Worm (Caenorhabditis elegans): ENCODE data around the gene T22B2.3.

- TF ChIP-seq unc-62 (GFP tag; optimal IDR thresholded peaks at IDR 0.05) (no peak), C17E4.6 (GFP tag; IDR thresholded peaks at IDR 0.05) (no peak), ama-1 (optimal IDR thresholded peaks at IDR 0.05) (no peak), ama-1 (GFP tag; optimal IDR thresholded peaks at IDR 0.05) (no peak), ets-4 (GFP tag; optimal IDR thresholded peaks at IDR 0.05) (no peak), F49E8.2 (tag; optimal IDR thresholded peaks at IDR 0.05; ENCODE audit: insufficient read depth) (no peak), mes-4 (tag; optimal IDR thresholded peaks at IDR 0.05) (no peak), madf-6 (GFP tag; IDR thresholded peaks at IDR 0.05) (no peak), lin-35 (GFP tag; optimal IDR thresholded peaks at IDR 0.05) (no peak)
These were observed 12.5 kb upstream of the T22B2.3 start, which contains the start of gene sup-12 for ce11 chrX:3904568-3904967.

Measured in whole organism, young adult.